Fruit fly (Drosophila melanogaster): Measurements from ENCODE around the gene mab-21.

Gene mab-21

DNA sequence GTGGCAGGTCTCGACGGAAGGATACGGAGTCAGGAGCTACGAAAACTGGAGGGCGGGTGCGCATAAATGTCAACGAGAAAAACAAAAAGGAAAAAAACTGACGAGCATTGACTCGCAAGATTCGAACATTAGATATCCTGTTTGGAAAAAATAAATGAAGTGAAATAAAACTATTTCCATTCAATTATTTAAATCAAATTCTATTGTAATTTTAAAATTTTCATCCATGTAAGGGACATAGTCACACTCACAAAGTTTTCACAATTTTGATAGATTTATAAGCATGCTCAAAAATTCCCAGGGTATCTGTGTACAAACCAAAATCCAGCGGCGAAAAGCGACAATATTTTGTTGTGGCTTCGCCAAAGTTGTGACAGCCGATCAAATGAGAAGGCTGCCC, 17.0 kb downstream of the mab-21 start (continued):
- TF ChIP-seq CG6175 (GFP tag; IDR thresholded peaks at IDR 0.05) (no peak), CG13424 (tag; optimal IDR thresholded peaks at IDR 0.05) (peak; percentile 8), Med (GFP tag) (no peak), dmrt99B (tag; optimal IDR thresholded peaks at IDR 0.05) (peak; percentile 34), CG10979 (tag; optimal IDR thresholded peaks at IDR 0.05) (peak; percentile 59), CG8944 (GFP tag; optimal IDR thresholded peaks at IDR 0.05) (no peak), NfI (GFP tag; optimal IDR thresholded peaks at IDR 0.05) (no peak), CG14441 (GFP tag; IDR thresholded peaks at IDR 0.05) (no peak), CG30403 (GFP tag; optimal IDR thresholded peaks at IDR 0.05) (peak; percentile 27), esg (GFP tag; conservative IDR thresholded peaks at IDR 0.05) (no peak), CG17186 (GFP tag; optimal IDR thresholded peaks at IDR 0.05) (no peak), CG9797 (GFP tag; optimal IDR thresholded peaks at IDR 0.05) (no peak), z (GFP tag; IDR thresholded peaks at IDR 0.05) (no peak), run (tag; optimal IDR thresholded peaks at IDR 0.05) (no peak), CG43689 (GFP tag; IDR thresholded peaks at IDR 0.05) (no peak), crol (GFP tag; IDR thresholded peaks at IDR 0.05) (no peak), caup (GFP tag; optimal IDR thresholded peaks at IDR 0.05; ENCODE audit: severe bottlenecking) (no peak), Neu2 (GFP tag; optimal IDR thresholded peaks at IDR 0.05; ENCODE audit: borderline replicate concordance) (no peak), Taf1 (GFP tag; IDR thresholded peaks at IDR 0.05) (no peak), Ets65A (GFP tag) (no peak), unpg (GFP tag; optimal IDR thresholded peaks at IDR 0.05) (peak; percentile 38), CG13894 (tag; optimal IDR thresholded peaks at IDR 0.05) (no peak), scrt (GFP tag; optimal IDR thresholded peaks at IDR 0.05) (no peak), CG9215 (GFP tag; IDR thresholded peaks at IDR 0.05) (no peak), Aef1 (GFP tag; IDR thresholded peaks at IDR 0.05) (no peak), hkb (optimal IDR thresholded peaks at IDR 0.05) (no peak), hkb (GFP tag; IDR thresholded peaks at IDR 0.05) (peak; percentile 63), CG7745 (tag; optimal IDR thresholded peaks at IDR 0.05) (no peak), dmrt11E (tag; optimal IDR thresholded peaks at IDR 0.05) (peak; percentile 43), CG3726 (GFP tag; IDR thresholded peaks at IDR 0.05) (no peak), CG17385 (GFP tag; optimal IDR thresholded peaks at IDR 0.05) (no peak), Hr51 (GFP tag; optimal IDR thresholded peaks at IDR 0.05) (peak in 1 of 2 experiments; percentile 6), zfh2 (GFP tag; optimal IDR thresholded peaks at IDR 0.05) (no peak), pb (GFP tag; optimal IDR thresholded peaks at IDR 0.05) (no peak), CG9437 (GFP tag; optimal IDR thresholded peaks at IDR 0.05) (no peak), repo (GFP tag; optimal IDR thresholded peaks at IDR 0.05) (no peak), CG11398 (GFP tag; optimal IDR thresholded peaks at IDR 0.05) (no peak), CG13296 (GFP tag; optimal IDR thresholded peaks at IDR 0.05) (no peak), chn (GFP tag; optimal IDR thresholded peaks at IDR 0.05) (no peak), ken (GFP tag; IDR thresholded peaks at IDR 0.05) (no peak), CG31388 (GFP tag; optimal IDR thresholded peaks at IDR 0.05) (no peak), Poxn (GFP tag; IDR thresholded peaks at IDR 0.05) (no peak), CG10321 (GFP tag; IDR thresholded peaks at IDR 0.05) (no peak), kay (GFP tag; optimal IDR thresholded peaks at IDR 0.05) (no peak), bcd (GFP tag; optimal IDR thresholded peaks at IDR 0.05) (no peak), tgo (GFP tag; IDR thresholded peaks at IDR 0.05) (no peak), Adf1 (GFP tag; IDR thresholded peaks at IDR 0.05) (no peak), ewg (GFP tag; optimal IDR thresholded peaks at IDR 0.05) (no peak), Myb (GFP tag; optimal IDR thresholded peaks at IDR 0.05) (no peak), CG8089 (GFP tag; optimal IDR thresholded peaks at IDR 0.05) (no peak), pita (GFP tag; optimal IDR thresholded peaks at IDR 0.05) (no peak), CG12104 (GFP tag; optimal IDR thresholded peaks at IDR 0.05) (no peak), al (GFP tag; IDR thresholded peaks at IDR 0.05) (no peak)
